Worm (Caenorhabditis elegans) whole organism, midembryonic: Measurements from ENCODE around the gene ncs-1.

ENCODE experiments used
- T22C8.4 ChIP-seq: fragments of 200-800 bp; sonication (Bioruptor generic); IDR thresholded peaks from 2 replicates; pipeline ENCODE4 v1.3.6; 2022; ENCODE audit warnings: missing genetic modification characterization, missing compliant biosample characterization
- cog-1 ChIP-seq: sonication (generic microtip); optimal IDR thresholded peaks from 2 replicates; lab custom pipeline; 2016; ENCODE audit warnings: missing genetic modification characterization, missing compliant biosample characterization
- flt-1 ChIP-seq: fragments of 200-800 bp; sonication (Bioruptor generic); IDR thresholded peaks from 2 replicates; pipeline ENCODE4 v1.3.6; 2022; ENCODE audit warnings: missing genetic modification characterization, missing compliant biosample characterization
- klf-2 ChIP-seq: fragments of 200-800 bp; sonication (Bioruptor generic); conservative IDR thresholded peaks from 2 replicates; pipeline ENCODE4 v1.3.6; 2022; ENCODE audit warnings: missing genetic modification reagents, missing genetic modification characterization, missing compliant biosample characterization
- med-1 ChIP-seq: sonication (generic microtip); optimal IDR thresholded peaks from 2 replicates; lab custom pipeline; 2017; ENCODE audit warnings: missing genetic modification characterization, mild to moderate bottlenecking, missing compliant biosample characterization, antibody characterized with exemption, missing genetic modification reagents; ENCODE audit not compliant: insufficient read depth
- ref-1 ChIP-seq: fragments of 200-800 bp; sonication (Bioruptor generic); conservative IDR thresholded peaks from 2 replicates; pipeline ENCODE4 v1.3.6; 2022; ENCODE audit warnings: missing genetic modification reagents, missing genetic modification characterization, missing compliant biosample characterization
- tab-1 ChIP-seq: fragments of 200-800 bp; sonication (Bioruptor generic); IDR thresholded peaks from 2 replicates; pipeline ENCODE4 v1.3.6; 2022; ENCODE audit warnings: missing genetic modification characterization, missing compliant biosample characterization
- ztf-23 ChIP-seq: fragments of 200-800 bp; sonication (Bioruptor generic); IDR thresholded peaks from 2 replicates; pipeline ENCODE4 v1.3.6; 2022; ENCODE audit warnings: missing genetic modification reagents, missing genetic modification characterization, missing compliant biosample characterization
- ztf-29 ChIP-seq: fragments of 200-800 bp; sonication (Bioruptor generic); IDR thresholded peaks from 2 replicates; pipeline ENCODE4 v1.3.6; 2022; ENCODE audit warnings: missing genetic modification reagents, missing genetic modification characterization, missing compliant biosample characterization

The ncs-1 gene

DNA sequence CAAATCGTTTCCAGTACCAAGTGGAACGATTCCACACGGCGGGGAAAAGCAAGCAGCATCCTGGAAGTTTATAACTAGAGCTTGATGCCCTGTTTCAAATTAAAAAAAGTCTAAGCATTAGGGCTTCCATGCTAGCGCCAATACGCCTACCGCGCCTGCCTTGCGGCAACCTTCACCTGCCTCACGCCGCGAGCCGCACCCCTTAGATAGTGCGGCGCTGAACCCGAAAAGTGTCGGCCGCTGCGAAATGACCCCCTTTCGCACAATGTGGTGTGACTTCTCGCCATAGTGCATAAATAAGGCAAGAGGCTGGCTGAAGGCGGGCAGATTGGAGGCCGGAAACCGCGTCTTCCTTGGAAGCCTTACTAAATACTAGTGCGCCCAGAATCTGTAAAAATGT is 23.4 kb upstream of the ncs-1 start:
- TF ChIP-seq ztf-23 (GFP tag; lab: Robert Waterston, UW) (peak; percentile 38; the same call in 1 of the 2 replicates), ztf-29 (GFP tag; lab: Robert Waterston, UW) (no peak), cog-1 (tag; lab: Kevin White, UChicago) (no peak), med-1 (no peak), tab-1 (GFP tag; lab: Robert Waterston, UW) (no peak), flt-1 (GFP tag; lab: Robert Waterston, UW) (peak; percentile 39; the same call in 1 of the 2 replicates), ref-1 (GFP tag; lab: Robert Waterston, UW) (no peak), T22C8.4 (GFP tag; lab: Robert Waterston, UW) (no peak), klf-2 (GFP tag; lab: Robert Waterston, UW) (no peak)

DNA sequence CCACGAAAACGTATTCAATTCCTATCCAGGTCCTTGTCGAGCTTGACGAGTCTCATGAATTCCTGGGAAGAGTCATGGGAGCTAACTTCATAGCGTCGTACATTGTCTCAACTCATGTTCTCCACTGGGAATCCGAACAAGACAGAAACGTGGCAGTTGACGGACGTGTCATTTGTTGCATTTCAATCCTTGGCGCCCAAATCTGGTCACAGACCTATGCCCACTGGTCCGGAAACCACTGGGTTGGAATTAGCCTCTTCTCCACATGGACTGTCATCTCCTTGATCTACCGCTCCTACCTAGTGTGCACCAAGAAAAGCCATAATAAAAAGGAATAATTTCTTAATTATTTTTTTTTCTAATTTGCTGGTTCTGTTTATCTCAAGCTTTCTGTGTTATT is 19.5 kb upstream of the ncs-1 start:
- TF ChIP-seq ref-1 (GFP tag; lab: Robert Waterston, UW) (no peak), med-1 (no peak), T22C8.4 (GFP tag; lab: Robert Waterston, UW) (no peak), ztf-23 (GFP tag; lab: Robert Waterston, UW) (no peak), tab-1 (GFP tag; lab: Robert Waterston, UW) (no peak), flt-1 (GFP tag; lab: Robert Waterston, UW) (no peak), klf-2 (GFP tag; lab: Robert Waterston, UW) (no peak), cog-1 (tag; lab: Kevin White, UChicago) (no peak)

DNA sequence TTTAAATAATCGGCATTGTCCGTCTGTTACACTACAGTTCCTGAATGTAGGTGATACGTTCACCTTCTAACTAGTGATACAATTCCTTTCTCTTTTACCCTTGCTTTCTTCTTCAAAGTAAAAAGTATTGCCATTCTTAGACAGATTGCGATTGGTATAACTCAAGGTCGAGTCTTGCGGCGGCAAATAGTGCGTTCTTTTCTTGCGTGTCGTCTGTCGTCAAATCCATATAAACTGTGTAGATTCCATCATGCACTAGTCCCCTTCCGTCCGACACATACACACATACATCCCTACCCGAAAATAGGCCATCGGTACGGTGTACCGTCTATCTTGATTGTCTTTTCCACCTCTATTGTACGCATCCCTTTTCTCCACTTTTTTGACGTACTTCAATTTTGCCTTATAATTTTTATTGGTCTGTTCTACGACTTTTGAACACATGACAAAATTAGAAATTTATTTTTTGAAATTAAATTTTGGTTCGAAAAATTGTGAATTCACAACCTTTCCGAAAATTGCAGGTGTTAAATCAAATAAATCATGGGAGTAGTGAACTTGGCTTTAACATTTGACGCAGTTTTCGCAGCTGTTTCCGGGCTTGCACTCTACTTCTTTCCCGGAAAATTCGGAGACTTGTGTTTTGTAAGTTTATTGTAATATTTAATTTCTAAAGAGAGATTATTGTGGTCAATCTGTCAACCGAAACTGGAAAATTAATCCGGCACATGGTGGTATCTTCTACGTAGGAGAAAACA is 17.4 kb upstream of the ncs-1 start, which contains the start of gene C44C1.1:
TSS of gene C44C1.1 (plus strand) at position 525 of the 758 bp plus-strand sequence.
- TF ChIP-seq klf-2 (GFP tag; lab: Robert Waterston, UW) (no peak), ztf-29 (GFP tag; lab: Robert Waterston, UW) (no peak), ref-1 (GFP tag; lab: Robert Waterston, UW) (no peak)

ce11 chrX:977958-978686 is 15.1 kb upstream of the ncs-1 start, which contains the start of gene abhd-3.2:
TSS of gene abhd-3.2 (minus strand) at chrX:978008.
- TF ChIP-seq ref-1 (GFP tag; lab: Robert Waterston, UW) (no peak), flt-1 (GFP tag; lab: Robert Waterston, UW) (no peak), ztf-29 (GFP tag; lab: Robert Waterston, UW) (no peak), tab-1 (GFP tag; lab: Robert Waterston, UW) (no peak), klf-2 (GFP tag; lab: Robert Waterston, UW) (no peak), med-1 (no peak), T22C8.4 (GFP tag; lab: Robert Waterston, UW) (no peak)

ce11 chrX:975236-975535 is 12.1 kb upstream of the ncs-1 start:
- TF ChIP-seq tab-1 (GFP tag; lab: Robert Waterston, UW), result no peak
- TF ChIP-seq flt-1 (GFP tag; lab: Robert Waterston, UW), result no peak
- no peak for TF ChIP-seq cog-1 (tag; lab: Kevin White, UChicago)
- TF ChIP-seq ref-1 (GFP tag; lab: Robert Waterston, UW), result no peak
- TF ChIP-seq T22C8.4 (GFP tag; lab: Robert Waterston, UW), result no peak
- TF ChIP-seq klf-2 (GFP tag; lab: Robert Waterston, UW), result no peak
- TF ChIP-seq ztf-23 (GFP tag; lab: Robert Waterston, UW), result no peak
- TF ChIP-seq ztf-29 (GFP tag; lab: Robert Waterston, UW), result no peak
- TF ChIP-seq med-1, result no peak

DNA sequence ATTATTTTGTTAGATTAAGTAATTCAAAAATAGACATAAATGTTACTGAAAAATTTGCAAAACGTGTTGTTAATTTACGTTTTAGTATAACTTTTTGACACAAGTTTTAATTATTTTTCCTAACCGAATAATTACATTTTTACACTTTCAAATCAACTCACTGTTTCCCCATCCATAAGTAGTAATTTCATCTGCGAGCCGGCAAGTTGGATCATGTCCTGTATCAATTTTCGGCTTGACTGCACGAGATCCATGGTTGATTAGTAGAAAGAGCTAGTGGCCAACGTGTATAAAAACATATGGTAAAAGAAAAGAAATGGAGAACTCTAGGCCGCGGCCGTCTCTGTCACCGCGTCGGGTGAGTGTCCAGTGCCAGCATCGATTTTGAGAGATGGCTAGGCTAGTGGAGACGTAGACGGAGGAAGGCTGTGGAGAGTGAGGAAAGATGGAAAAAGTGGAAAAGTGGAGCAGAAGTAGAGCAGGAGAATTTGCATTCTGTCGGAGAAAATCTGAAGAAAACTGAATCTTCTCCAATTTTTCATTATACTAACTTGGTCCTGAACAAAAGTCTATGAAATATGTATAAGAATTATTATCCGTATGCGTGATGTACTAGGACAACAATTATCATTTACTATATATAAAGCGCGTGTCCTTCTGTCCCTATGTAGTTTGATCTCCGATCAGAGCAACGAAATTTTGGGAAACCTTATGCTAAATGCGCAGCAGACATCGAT is 11.6 kb upstream of the ncs-1 start, which contains the start of gene vps-45:
TSS of gene vps-45 (minus strand) at position 350 of the 737 bp plus-strand sequence.
- peak; percentile 78; the same call in 1 of the 2 replicates for TF ChIP-seq T22C8.4 (GFP tag; lab: Robert Waterston, UW)
- no peak for TF ChIP-seq ztf-29 (GFP tag; lab: Robert Waterston, UW)

DNA sequence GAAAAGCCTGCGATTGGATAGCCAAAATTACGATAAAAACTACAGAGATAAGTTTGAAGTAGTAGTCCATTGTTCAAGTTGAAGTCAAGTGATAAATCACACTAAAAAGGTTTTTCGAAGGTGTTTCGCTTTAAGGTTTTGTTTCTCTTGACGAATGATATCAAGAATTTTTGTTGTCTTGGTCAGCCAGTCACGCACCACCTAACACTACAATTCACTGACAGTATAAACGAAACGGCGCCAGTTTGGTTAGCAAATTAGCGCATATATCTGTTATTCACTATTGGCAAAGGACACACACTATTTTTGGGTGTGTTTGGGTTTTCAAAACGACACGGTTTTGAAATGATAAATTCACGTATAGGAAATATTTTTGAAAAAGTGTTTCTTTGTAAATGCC is 7.0 kb upstream of the ncs-1 start, which contains the start of gene C44C1.6:
TSS of gene C44C1.6 (minus strand) at position 199 of the 400 bp plus-strand sequence.
- no peak for TF ChIP-seq med-1
- TF ChIP-seq flt-1 (GFP tag; lab: Robert Waterston, UW), result no peak
- no peak for TF ChIP-seq ref-1 (GFP tag; lab: Robert Waterston, UW)
- TF ChIP-seq klf-2 (GFP tag; lab: Robert Waterston, UW), result no peak
- no peak for TF ChIP-seq cog-1 (tag; lab: Kevin White, UChicago)

DNA sequence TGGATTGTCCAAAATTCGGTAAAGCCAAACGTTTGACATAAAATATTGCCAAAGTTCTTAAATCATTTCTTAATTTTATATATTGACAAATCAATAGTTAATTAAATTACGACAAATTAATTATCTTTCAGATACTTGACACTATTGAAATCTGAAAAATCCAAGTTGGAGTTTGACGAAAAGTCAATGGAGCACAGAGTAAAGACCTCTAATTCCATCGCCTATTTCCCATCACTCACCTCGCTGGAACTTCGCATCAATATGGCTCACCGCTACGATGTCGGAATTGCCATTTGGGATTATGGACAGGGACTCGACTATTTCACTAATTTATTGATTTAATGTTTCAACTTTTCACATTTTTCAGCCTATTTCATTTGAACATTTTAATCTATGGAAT is 2.9 kb downstream of the ncs-1 start:
- TF ChIP-seq klf-2 (GFP tag; lab: Robert Waterston, UW), result no peak
- TF ChIP-seq ref-1 (GFP tag; lab: Robert Waterston, UW), result no peak
- TF ChIP-seq ztf-29 (GFP tag; lab: Robert Waterston, UW), result no peak
- TF ChIP-seq med-1, result no peak
- TF ChIP-seq cog-1 (tag; lab: Kevin White, UChicago), result no peak
- no peak for TF ChIP-seq tab-1 (GFP tag; lab: Robert Waterston, UW)
- TF ChIP-seq ztf-23 (GFP tag; lab: Robert Waterston, UW), result no peak
- no peak for TF ChIP-seq T22C8.4 (GFP tag; lab: Robert Waterston, UW)
- no peak for TF ChIP-seq flt-1 (GFP tag; lab: Robert Waterston, UW)

DNA sequence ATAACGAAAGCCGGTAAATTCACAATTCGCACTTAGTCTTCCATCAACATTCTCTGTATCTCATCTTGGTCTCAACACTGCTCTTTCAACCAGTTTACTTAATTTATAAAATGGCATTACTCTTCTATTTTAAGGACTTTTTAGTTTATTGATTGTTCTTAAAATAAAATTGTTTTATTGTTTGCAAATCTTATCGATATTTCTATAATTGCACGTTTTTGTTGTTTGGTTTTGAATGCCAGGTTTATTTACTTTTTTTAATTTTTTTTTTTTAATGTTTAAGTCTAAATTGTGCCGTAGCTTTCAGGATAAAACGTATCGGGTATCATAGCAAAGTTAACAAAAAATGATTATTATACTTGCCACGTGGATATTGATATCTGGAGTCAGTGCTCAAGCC is 5.5 kb downstream of the ncs-1 start, which contains the start of gene chil-10:
TSS of gene chil-10 (plus strand) at position 301 of the 400 bp plus-strand sequence.
- TF ChIP-seq ztf-29 (GFP tag; lab: Robert Waterston, UW), result no peak
- TF ChIP-seq flt-1 (GFP tag; lab: Robert Waterston, UW), result no peak
- no peak for TF ChIP-seq cog-1 (tag; lab: Kevin White, UChicago)
- no peak for TF ChIP-seq klf-2 (GFP tag; lab: Robert Waterston, UW)
- TF ChIP-seq T22C8.4 (GFP tag; lab: Robert Waterston, UW), result no peak
- TF ChIP-seq tab-1 (GFP tag; lab: Robert Waterston, UW), result no peak
- no peak for TF ChIP-seq ref-1 (GFP tag; lab: Robert Waterston, UW)
- TF ChIP-seq med-1, result no peak
- no peak for TF ChIP-seq ztf-23 (GFP tag; lab: Robert Waterston, UW)
